Worm (Caenorhabditis elegans): Measurements from ENCODE around the gene B0353.1.

B0353.1 gene

ce11 chrIII:623754-624153 lies 68.0 kb downstream of the B0353.1 start (continued):
- TF ChIP-seq unc-62 (GFP tag; optimal IDR thresholded peaks at IDR 0.05 in 1 of 2) (peak in 1 of 2 experiments; percentile 42), unc-62 (tag; optimal IDR thresholded peaks at IDR 0.05) (no peak), nhr-25 (tag; optimal IDR thresholded peaks at IDR 0.05; ENCODE audit: borderline replicate concordance, insufficient read depth) (peak; percentile 36), zfp-3 (GFP tag; conservative IDR thresholded peaks at IDR 0.05) (no peak), ceh-32 (tag; optimal IDR thresholded peaks at IDR 0.05; ENCODE audit: poor library complexity) (no peak), nhr-77 (tag; optimal IDR thresholded peaks at IDR 0.05) (peak; percentile 97), jun-1 (tag; optimal IDR thresholded peaks at IDR 0.05) (peak; percentile 58), nhr-48 (tag; optimal IDR thresholded peaks at IDR 0.05) (peak; percentile 83), skn-1 (tag; optimal IDR thresholded peaks at IDR 0.05) (no peak), nhr-11 (tag; optimal IDR thresholded peaks at IDR 0.05) (peak; percentile 87), ctbp-1 (GFP tag; IDR thresholded peaks at IDR 0.05) (0 out of 2 replicates have a peak, but pooled peaks have one; percentile 59), F49E8.2 (tag; optimal IDR thresholded peaks at IDR 0.05; ENCODE audit: borderline replicate concordance) (no peak), snpc-1.2 (GFP tag; IDR thresholded peaks at IDR 0.05) (no peak), mdl-1 (tag; optimal IDR thresholded peaks at IDR 0.05) (peak; percentile 60 to 96), set-16 (GFP tag; IDR thresholded peaks at IDR 0.05) (peak; percentile 65; the same call in 1 of the 2 replicates), nhr-41 (GFP tag; IDR thresholded peaks at IDR 0.05) (0 out of 2 replicates have a peak, but pooled peaks have one; percentile 22), cey-2 (tag; optimal IDR thresholded peaks at IDR 0.05; ENCODE audit: borderline replicate concordance, insufficient read depth) (no peak), ces-1 (GFP tag; optimal IDR thresholded peaks at IDR 0.05) (no peak), lin-15B (tag; optimal IDR thresholded peaks at IDR 0.05) (no peak), dmd-6 (GFP tag; IDR thresholded peaks at IDR 0.05) (peak; percentile 95), ZK337.2 (GFP tag; IDR thresholded peaks at IDR 0.05) (no peak), lir-3 (tag; optimal IDR thresholded peaks at IDR 0.05) (no peak), arid-1 (GFP tag; conservative IDR thresholded peaks at IDR 0.05) (peak; percentile 49; the same call in 1 of the 2 replicates), F37D6.2 (tag; optimal IDR thresholded peaks at IDR 0.05) (peak; percentile 7), zfp-2 (tag; optimal IDR thresholded peaks at IDR 0.05) (no peak), zag-1 (tag; optimal IDR thresholded peaks at IDR 0.05) (no peak), nhr-76 (tag; optimal IDR thresholded peaks at IDR 0.05) (no peak), Y105C5A.15 (GFP tag; IDR thresholded peaks at IDR 0.05) (no peak), mdt-29 (GFP tag; IDR thresholded peaks at IDR 0.05) (no peak), lin-29 (GFP tag; IDR thresholded peaks at IDR 0.05) (no peak), lin-13 (GFP tag; optimal IDR thresholded peaks at IDR 0.05) (peak; percentile 73), ZK546.5 (tag; optimal IDR thresholded peaks at IDR 0.05) (no peak), nhr-102 (tag; optimal IDR thresholded peaks at IDR 0.05) (peak; percentile 78), nhr-6 (tag; optimal IDR thresholded peaks at IDR 0.05) (peak; percentile 90)
